Worm (Caenorhabditis elegans): ENCODE measurements around the gene EEED8.13.

EEED8.13 gene

DNA sequence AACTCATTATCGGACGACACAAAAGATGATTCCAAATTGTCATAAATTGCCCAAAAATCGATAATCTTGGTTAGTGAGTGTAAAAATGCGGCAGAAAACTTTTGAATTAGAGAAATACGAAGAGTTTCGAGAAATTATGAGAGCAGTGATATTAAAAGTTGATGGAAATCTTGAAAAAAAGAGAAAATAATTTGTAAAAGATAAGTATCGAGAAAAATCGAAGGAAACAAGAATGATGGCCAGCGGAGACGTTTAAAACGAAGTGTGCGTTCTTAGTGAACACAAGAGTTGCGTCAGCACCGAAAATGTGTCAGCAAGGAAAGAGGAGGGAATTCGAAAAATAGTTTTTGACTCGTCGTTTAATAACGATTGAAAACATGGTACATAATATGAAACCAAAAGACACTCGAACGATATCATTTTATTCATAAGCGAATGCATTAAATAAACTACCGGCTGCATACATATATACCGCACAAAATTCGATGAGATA is 22.5 kb downstream of the EEED8.13 start, which contains the start of gene ndx-6:
Gene ndx-6, minus strand, starts transcription at position 51 of the 493 bp plus-strand sequence.
- peak; percentile 95 for TF ChIP-seq unc-55 (GFP tag; optimal IDR thresholded peaks at IDR 0.05)
- TF ChIP-seq nhr-12 (tag; optimal IDR thresholded peaks at IDR 0.05) = no peak
- no peak for TF ChIP-seq ztf-1 (GFP tag; conservative IDR thresholded peaks at IDR 0.05)
- no peak for TF ChIP-seq mdl-1 (tag; optimal IDR thresholded peaks at IDR 0.05)
- TF ChIP-seq zag-1 (tag; optimal IDR thresholded peaks at IDR 0.05) = peak; percentile 35
- peak; percentile 81 for TF ChIP-seq F13H6.1 (tag; optimal IDR thresholded peaks at IDR 0.05)
- TF ChIP-seq sma-9 (GFP tag; optimal IDR thresholded peaks at IDR 0.05) = peak; percentile 87
- TF ChIP-seq sma-9 (tag; optimal IDR thresholded peaks at IDR 0.05) = no peak
- TF ChIP-seq nhr-77 (tag; optimal IDR thresholded peaks at IDR 0.05) = peak; percentile 74
- TF ChIP-seq unc-62 (GFP tag; optimal IDR thresholded peaks at IDR 0.05) = no peak
- no peak for TF ChIP-seq dmd-4 (tag; optimal IDR thresholded peaks at IDR 0.05)
- peak; percentile 60 for TF ChIP-seq sem-4 (tag; optimal IDR thresholded peaks at IDR 0.05)
- TF ChIP-seq egl-27 (tag; optimal IDR thresholded peaks at IDR 0.05) = peak; percentile 36
- peak; percentile 85 for TF ChIP-seq nhr-25 (tag; optimal IDR thresholded peaks at IDR 0.05)
- no peak for TF ChIP-seq nhr-11 (tag; optimal IDR thresholded peaks at IDR 0.05)
- no peak for TF ChIP-seq nhr-23 (tag; optimal IDR thresholded peaks at IDR 0.05)
- TF ChIP-seq alr-1 (tag; optimal IDR thresholded peaks at IDR 0.05) = no peak
- TF ChIP-seq ztf-4 (tag; optimal IDR thresholded peaks at IDR 0.05) = peak; percentile 73
- TF ChIP-seq nhr-10 (tag; optimal IDR thresholded peaks at IDR 0.05) = no peak
- peak; percentile 88 for TF ChIP-seq sma-3 (GFP tag; optimal IDR thresholded peaks at IDR 0.05)
- TF ChIP-seq C34F6.9 (tag; optimal IDR thresholded peaks at IDR 0.05) = peak; percentile 88
- TF ChIP-seq lin-11 (tag; optimal IDR thresholded peaks at IDR 0.05) = peak; percentile 45
- TF ChIP-seq ztf-11 (tag; optimal IDR thresholded peaks at IDR 0.05) = no peak
- TF ChIP-seq elt-3 (tag; optimal IDR thresholded peaks at IDR 0.05) = no peak
- TF ChIP-seq R02D3.7 (tag; optimal IDR thresholded peaks at IDR 0.05) = peak; percentile 40
- peak; percentile 92 for TF ChIP-seq nhr-129 (tag; optimal IDR thresholded peaks at IDR 0.05)
- TF ChIP-seq mab-5 (tag; optimal IDR thresholded peaks at IDR 0.05) = peak; percentile 84
- TF ChIP-seq aly-2 (tag; optimal IDR thresholded peaks at IDR 0.05) = no peak
- TF ChIP-seq gmeb-1 (tag; optimal IDR thresholded peaks at IDR 0.05) = peak; percentile 98
- TF ChIP-seq lin-13 (GFP tag; optimal IDR thresholded peaks at IDR 0.05) = peak; percentile 83
- TF ChIP-seq ceh-82 (tag; optimal IDR thresholded peaks at IDR 0.05) = no peak
- no peak for TF ChIP-seq lin-39 (tag; optimal IDR thresholded peaks at IDR 0.05)
- TF ChIP-seq nhr-6 (tag; optimal IDR thresholded peaks at IDR 0.05) = peak; percentile 79
- peak; percentile 85 for TF ChIP-seq fos-1 (tag; optimal IDR thresholded peaks at IDR 0.05)
- no peak for TF ChIP-seq elt-1 (tag; optimal IDR thresholded peaks at IDR 0.05)
- TF ChIP-seq skn-1 (tag; optimal IDR thresholded peaks at IDR 0.05) = peak; percentile 37
- no peak for TF ChIP-seq nhr-237 (tag; optimal IDR thresholded peaks at IDR 0.05)
- TF ChIP-seq unc-39 (tag; optimal IDR thresholded peaks at IDR 0.05) = no peak
- no peak for TF ChIP-seq Y55F3AM.14 (GFP tag; optimal IDR thresholded peaks at IDR 0.05)
- TF ChIP-seq mbf-1 (tag; optimal IDR thresholded peaks at IDR 0.05) = no peak
- TF ChIP-seq ama-1 (optimal IDR thresholded peaks at IDR 0.05) = peak; percentile 62
- TF ChIP-seq blmp-1 (tag; optimal IDR thresholded peaks at IDR 0.05; ENCODE audit: insufficient read depth) = peak; percentile 56
- peak; percentile 90 for TF ChIP-seq crh-2 (tag; optimal IDR thresholded peaks at IDR 0.05)
- no peak for TF ChIP-seq peb-1 (tag; optimal IDR thresholded peaks at IDR 0.05)
- peak; percentile 79 to 93 for TF ChIP-seq lsy-2 (tag; optimal IDR thresholded peaks at IDR 0.05)
- TF ChIP-seq ZK546.5 (tag; optimal IDR thresholded peaks at IDR 0.05) = no peak
- peak; percentile 68 for TF ChIP-seq ceh-16 (tag; optimal IDR thresholded peaks at IDR 0.05)
- peak; percentile 80 for TF ChIP-seq snpc-4 (tag; optimal IDR thresholded peaks at IDR 0.05)
- TF ChIP-seq nhr-21 (tag; optimal IDR thresholded peaks at IDR 0.05) = peak; percentile 70

Measured in whole organism, L2 larva.